Fruit fly (Drosophila melanogaster): ENCODE measurements around the gene CG31917.

The CG31917 gene

dm6 chr2L:5042076-5042475, 31.4 kb upstream of the CG31917 start (continued):
- TF ChIP-seq CG11695 (GFP tag; IDR thresholded peaks at IDR 0.05) (no peak), CG15011 (GFP tag; optimal IDR thresholded peaks at IDR 0.05) (no peak), Six4 (GFP tag; optimal IDR thresholded peaks at IDR 0.05) (peak; percentile 13), Gsc (GFP tag; IDR thresholded peaks at IDR 0.05) (no peak), CG13296 (GFP tag; optimal IDR thresholded peaks at IDR 0.05) (no peak), onecut (GFP tag; IDR thresholded peaks at IDR 0.05) (no peak), twi (tag; optimal IDR thresholded peaks at IDR 0.05) (peak; percentile 73), CG14710 (tag; optimal IDR thresholded peaks at IDR 0.05) (peak; percentile 53), CG17385 (GFP tag; optimal IDR thresholded peaks at IDR 0.05) (peak; percentile 27), Pdp1 (GFP tag; optimal IDR thresholded peaks at IDR 0.05) (peak in 1 of 2 experiments; percentile 6), CG12155 (GFP tag; optimal IDR thresholded peaks at IDR 0.05) (no peak), gsb-n (tag; optimal IDR thresholded peaks at IDR 0.05) (no peak), ab (GFP tag; optimal IDR thresholded peaks at IDR 0.05) (no peak), CG10959 (GFP tag; IDR thresholded peaks at IDR 0.05) (no peak), CG4328 (GFP tag; optimal IDR thresholded peaks at IDR 0.05) (no peak), dpn (GFP tag; optimal IDR thresholded peaks at IDR 0.05) (no peak), cato (GFP tag; optimal IDR thresholded peaks at IDR 0.05; ENCODE audit: borderline replicate concordance) (no peak), CG2875 (GFP tag; optimal IDR thresholded peaks at IDR 0.05) (no peak), eve (GFP tag; optimal IDR thresholded peaks at IDR 0.05) (no peak), Dip3 (GFP tag; optimal IDR thresholded peaks at IDR 0.05) (no peak), CG32532 (GFP tag; IDR thresholded peaks at IDR 0.05) (no peak), Sin3A (optimal IDR thresholded peaks at IDR 0.05) (no peak), Adf1 (GFP tag; IDR thresholded peaks at IDR 0.05) (no peak), ase (GFP tag; IDR thresholded peaks at IDR 0.05) (no peak), Hr51 (GFP tag; optimal IDR thresholded peaks at IDR 0.05) (peak in 1 of 2 experiments; percentile 40), tap (tag; optimal IDR thresholded peaks at IDR 0.05) (no peak), CG8290 (GFP tag; optimal IDR thresholded peaks at IDR 0.05) (no peak), CG8290 (tag; optimal IDR thresholded peaks at IDR 0.05) (no peak), CG34224 (GFP tag; IDR thresholded peaks at IDR 0.05; ENCODE audit: partially characterized antibody) (no peak), Bteb2 (GFP tag; optimal IDR thresholded peaks at IDR 0.05) (no peak), CG5245 (GFP tag; optimal IDR thresholded peaks at IDR 0.05) (no peak), Atf-2 (GFP tag; optimal IDR thresholded peaks at IDR 0.05) (no peak), CG30020 (tag; optimal IDR thresholded peaks at IDR 0.05) (no peak), CG10431 (GFP tag; optimal IDR thresholded peaks at IDR 0.05) (no peak), CG32772 (GFP tag; IDR thresholded peaks at IDR 0.05) (no peak), sc (optimal IDR thresholded peaks at IDR 0.05) (no peak), sc (GFP tag; optimal IDR thresholded peaks at IDR 0.05) (no peak), CG2678 (tag; optimal IDR thresholded peaks at IDR 0.05) (peak; percentile 62), amos (GFP tag; IDR thresholded peaks at IDR 0.05; ENCODE audit: partially characterized antibody) (no peak), PHDP (tag; optimal IDR thresholded peaks at IDR 0.05) (peak; percentile 42), Camta (GFP tag; optimal IDR thresholded peaks at IDR 0.05) (no peak), CG8089 (GFP tag; optimal IDR thresholded peaks at IDR 0.05) (no peak), CG15696 (tag; optimal IDR thresholded peaks at IDR 0.05) (peak; percentile 55), CG18011 (GFP tag; optimal IDR thresholded peaks at IDR 0.05) (no peak), dan (GFP tag; IDR thresholded peaks at IDR 0.05) (no peak), Tbp (GFP tag; optimal IDR thresholded peaks at IDR 0.05) (no peak), CG8924 (tag; optimal IDR thresholded peaks at IDR 0.05) (peak; percentile 27), CG32767 (GFP tag; IDR thresholded peaks at IDR 0.05) (no peak), CG15073 (GFP tag; optimal IDR thresholded peaks at IDR 0.05) (no peak), CG43689 (GFP tag; IDR thresholded peaks at IDR 0.05) (no peak), BtbVII (GFP tag; optimal IDR thresholded peaks at IDR 0.05) (no peak), cg (GFP tag; optimal IDR thresholded peaks at IDR 0.05) (no peak), grau (tag; optimal IDR thresholded peaks at IDR 0.05) (peak; percentile 42)

All from whole organism, embryonic.